Worm (Caenorhabditis elegans) whole organism, early embryonic: ENCODE results near the gene Y49F6B.12.

Experiments
- F13C5.2 ChIP-seq: sonication (generic microtip); optimal IDR thresholded peaks from 2 replicates; lab custom pipeline; 2017; ENCODE audit warnings: mild to moderate bottlenecking, missing genetic modification characterization, inconsistent platforms, missing compliant biosample characterization
- hmg-4 ChIP-seq: fragments of 200-800 bp; sonication (Bioruptor generic); optimal IDR thresholded peaks from 2 replicates; lab custom pipeline; 2018; ENCODE audit warnings: mild to moderate bottlenecking, missing genetic modification characterization, missing compliant biosample characterization

ce11 chrII:3434893-3435503 is 37.2 kb downstream of the Y49F6B.12 start:
- TF ChIP-seq hmg-4 (GFP tag; lab: Kevin White, UChicago) (no peak), F13C5.2 (tag; lab: Kevin White, UChicago) (no peak)
